Worm (Caenorhabditis elegans) whole organism, young adult: ENCODE data around the gene fbxb-75.

ENCODE experiments used
- B0261.1 ChIP-seq: sonication (generic microtip); optimal IDR thresholded peaks from 2 replicates; lab custom pipeline; 2016; ENCODE audit warnings: mild to moderate bottlenecking, missing genetic modification characterization, moderate library complexity, missing compliant biosample characterization
- D2030.7 ChIP-seq: fragments of 200-800 bp; sonication (Bioruptor generic); IDR thresholded peaks from 2 replicates; pipeline ENCODE4 v1.3.6; 2022; ENCODE audit warnings: missing genetic modification reagents, missing genetic modification characterization, missing compliant biosample characterization
- Y53G8AR.9 ChIP-seq: fragments of 200-800 bp; sonication (Bioruptor generic); conservative IDR thresholded peaks from 2 replicates; pipeline ENCODE4 v1.3.6; 2022; ENCODE audit warnings: missing genetic modification reagents, missing genetic modification characterization, missing compliant biosample characterization
- Y79H2A.3 ChIP-seq: fragments of 200-800 bp; sonication (Bioruptor generic); conservative IDR thresholded peaks from 2 replicates; pipeline ENCODE4 v1.3.6; 2022; ENCODE audit warnings: missing genetic modification reagents, missing genetic modification characterization, missing compliant biosample characterization
- ama-1 ChIP-seq, 3 experiments: fragments of 150-350 bp in 1 of 3; sonication (generic microtip) in 2 of 3; optimal IDR thresholded peaks; 2 replicates each; lab custom pipeline; 2014 to 2018; ENCODE audit warnings: missing biosample characterization in 2 of 3, missing genetic modification characterization in 2 of 3, missing genetic modification reagents in 2 of 3
- bed-1 ChIP-seq: fragments of 200-800 bp; sonication (Bioruptor generic); IDR thresholded peaks from 2 replicates; pipeline ENCODE4 v1.3.6; 2022; ENCODE audit warnings: missing genetic modification reagents, missing genetic modification characterization, missing compliant biosample characterization
- gei-17 ChIP-seq: fragments of 200-800 bp; sonication (Bioruptor generic); optimal IDR thresholded peaks from 2 replicates; lab custom pipeline; 2018; ENCODE audit warnings: mild to moderate bottlenecking, missing genetic modification characterization, missing compliant biosample characterization
- him-1 ChIP-seq: sonication (generic microtip); optimal IDR thresholded peaks from 2 replicates; lab custom pipeline; 2016; ENCODE audit warnings: missing genotype, missing genetic modification reagents, missing genetic modification characterization, missing compliant biosample characterization
- let-607 ChIP-seq, 2 experiments: fragments of 200-800 bp in 1 of 2; sonication (Bioruptor generic) in 1 of 2; sonication (generic microtip) in 1 of 2; optimal IDR thresholded peaks; 2 replicates each; lab custom pipeline; 2016 to 2018; ENCODE audit warnings: mild to moderate bottlenecking in 2 of 2, missing compliant biosample characterization in 2 of 2, missing genetic modification characterization in 2 of 2, moderate library complexity in 2 of 2, missing genotype in 1 of 2
- lin-35 ChIP-seq, 3 experiments: fragments of 150-350 bp in 2 of 3; sonication (generic microtip) in 1 of 3; optimal IDR thresholded peaks; 2 replicates each; lab custom pipeline; 2014 to 2018; ENCODE audit warnings: missing biosample characterization in 3 of 3, missing genetic modification characterization in 3 of 3, missing genetic modification reagents in 3 of 3
- lin-54 ChIP-seq: fragments of 200-800 bp; sonication (Bioruptor generic); optimal IDR thresholded peaks from 2 replicates; lab custom pipeline; 2018; ENCODE audit warnings: mild to moderate bottlenecking, missing genetic modification characterization, missing compliant biosample characterization
- snpc-4 ChIP-seq, 5 experiments: fragments of 150-350 bp in 1 of 5; sonication (generic microtip) in 4 of 5; optimal IDR thresholded peaks; 2 replicates each; lab custom pipeline; 2014 to 2018; ENCODE audit warnings: missing genetic modification characterization in 5 of 5, missing biosample characterization in 3 of 5, antibody characterized with exemption in 2 of 5, mild to moderate bottlenecking in 2 of 5, missing compliant biosample characterization in 2 of 5, missing genotype in 2 of 5, moderate library complexity in 2 of 5, missing genetic modification reagents in 1 of 5
- zfh-2 ChIP-seq: fragments of 200-800 bp; sonication (Bioruptor generic); conservative IDR thresholded peaks from 2 replicates; pipeline ENCODE4 v1.3.6; 2022; ENCODE audit warnings: missing genetic modification reagents, missing genetic modification characterization, missing compliant biosample characterization

- TF ChIP-seq B0261.1 (tag; lab: Kevin White, UChicago): no peak
- TF ChIP-seq zfh-2 (GFP tag; lab: Robert Waterston, UW): peak; percentile 55; the same call in 1 of the 2 replicates
- peak; percentile 99 for TF ChIP-seq lin-54
- peak; percentile 97 for TF ChIP-seq D2030.7 (GFP tag; lab: Robert Waterston, UW)
- TF ChIP-seq ama-1 (optimal IDR thresholded peaks at IDR 0.05; lab: Kevin White, UChicago): no peak
- no peak for TF ChIP-seq ama-1 (GFP tag; optimal IDR thresholded peaks at IDR 0.05; lab: Kevin White, UChicago)
- TF ChIP-seq gei-17 (GFP tag; lab: Kevin White, UChicago): peak; percentile 68
- TF ChIP-seq Y79H2A.3: peak; percentile 79
- peak; percentile 87 for TF ChIP-seq him-1 (tag; lab: Kevin White, UChicago)
- peak; percentile 99 for TF ChIP-seq Y53G8AR.9 (GFP tag; lab: Robert Waterston, UW)
- peak; percentile 63 to 97 (median 81) for TF ChIP-seq lin-35 (GFP tag; optimal IDR thresholded peaks at IDR 0.05; lab: Kevin White, UChicago)
- peak; percentile 55 for TF ChIP-seq snpc-4 (GFP tag; optimal IDR thresholded peaks at IDR 0.05; lab: Kevin White, UChicago)
- TF ChIP-seq snpc-4 (tag; optimal IDR thresholded peaks at IDR 0.05; lab: Kevin White, UChicago): peak; percentile 25 to 82 (median 74)
- TF ChIP-seq let-607 (tag; optimal IDR thresholded peaks at IDR 0.05; lab: Kevin White, UChicago): peak; percentile 85 to 92
- TF ChIP-seq bed-1: peak; percentile 65; the same call in 1 of the 2 replicates
Measured at ce11 chrIV:4390438-4390894, 50.5 kb downstream of the fbxb-75 start, which contains the start of the genes rpl-7A and set-21.
